Fruit fly (Drosophila melanogaster): ENCODE measurements around the gene Myo81F.
A peak's percentile ranks its signal among the peaks of the same experiment; 100 is the strongest.

Gene Myo81F

DNA sequence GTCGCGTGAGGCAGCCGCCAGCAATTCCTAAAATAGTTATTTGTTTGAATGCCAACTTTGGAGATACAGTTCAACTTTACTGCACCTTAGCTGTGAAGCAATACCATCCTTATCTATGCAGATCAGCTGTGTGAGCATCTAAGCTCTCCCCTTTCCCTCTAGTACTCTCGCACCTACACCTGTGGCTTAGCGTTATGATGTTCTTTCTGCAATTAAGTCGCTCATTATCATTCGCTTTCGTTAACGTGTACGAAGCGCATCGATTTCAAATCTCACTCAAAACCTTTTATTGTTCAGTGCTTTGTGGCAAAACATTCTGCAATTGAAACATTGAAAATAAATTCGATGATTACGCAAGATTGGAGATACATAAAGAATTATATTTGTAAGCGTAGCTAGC lies 888.7 kb downstream of the Myo81F start:
- TF ChIP-seq HLH4C (GFP tag; IDR thresholded peaks at IDR 0.05; ENCODE audit: partially characterized antibody): no peak
- TF ChIP-seq Ets65A (GFP tag): peak; percentile 92
- no peak for TF ChIP-seq rib (GFP tag; IDR thresholded peaks at IDR 0.05)
- no peak for TF ChIP-seq CG7786 (GFP tag; optimal IDR thresholded peaks at IDR 0.05)
- no peak for TF ChIP-seq Nf-YC (tag; optimal IDR thresholded peaks at IDR 0.05)
- TF ChIP-seq run (tag; optimal IDR thresholded peaks at IDR 0.05): no peak
- TF ChIP-seq Dip3 (GFP tag; optimal IDR thresholded peaks at IDR 0.05): no peak

DNA sequence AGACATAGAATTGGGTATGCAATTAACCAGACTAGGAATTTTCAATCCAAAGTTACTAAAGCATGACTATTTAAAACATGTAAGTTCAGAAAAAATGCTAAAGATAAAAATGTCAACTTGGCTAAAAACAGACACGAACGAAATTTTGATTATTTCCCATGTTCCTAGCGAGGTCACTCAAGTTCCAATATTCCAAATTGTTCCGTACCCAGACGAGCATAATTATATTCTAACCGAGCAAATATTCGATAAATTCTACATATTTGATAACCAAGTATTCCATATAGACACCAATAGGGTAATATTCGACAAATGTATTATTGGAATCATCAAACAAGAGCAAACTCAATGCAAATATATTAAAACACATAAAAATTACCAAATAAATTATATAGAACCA lies 1121.8 kb downstream of the Myo81F start:
- TF ChIP-seq CG1024 (GFP tag; IDR thresholded peaks at IDR 0.05): peak; percentile 58; the same call in 1 of the 2 replicates
- TF ChIP-seq CG30020 (tag; optimal IDR thresholded peaks at IDR 0.05): peak; percentile 53
- TF ChIP-seq CG1603 (tag; optimal IDR thresholded peaks at IDR 0.05): peak; percentile 73

DNA sequence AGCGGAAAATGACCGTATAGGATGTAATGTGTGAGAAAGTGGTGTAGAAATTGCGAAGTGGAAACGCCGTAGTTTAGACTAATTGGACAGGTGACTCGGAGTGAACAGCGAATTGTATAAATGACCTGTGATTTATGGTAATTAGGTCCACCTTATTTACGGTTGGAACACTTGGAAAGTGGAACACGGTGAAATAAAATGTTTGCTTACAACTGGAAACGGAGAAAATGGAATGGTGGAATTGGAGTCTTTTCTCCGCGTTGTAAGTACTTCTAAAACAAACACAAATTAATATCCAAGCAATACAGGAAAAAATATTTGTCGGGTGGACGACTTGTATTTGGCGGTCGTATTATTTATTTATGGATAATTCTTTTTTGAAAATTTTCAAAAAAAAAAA lies 1248.9 kb downstream of the Myo81F start:
- TF ChIP-seq ssp (GFP tag; IDR thresholded peaks at IDR 0.05) (peak; percentile 68), CG30020 (tag; optimal IDR thresholded peaks at IDR 0.05) (peak; percentile 65), CG1603 (tag; optimal IDR thresholded peaks at IDR 0.05) (peak; percentile 49), CG1024 (GFP tag; IDR thresholded peaks at IDR 0.05) (peak; percentile 63; the same call in 1 of the 2 replicates)

DNA sequence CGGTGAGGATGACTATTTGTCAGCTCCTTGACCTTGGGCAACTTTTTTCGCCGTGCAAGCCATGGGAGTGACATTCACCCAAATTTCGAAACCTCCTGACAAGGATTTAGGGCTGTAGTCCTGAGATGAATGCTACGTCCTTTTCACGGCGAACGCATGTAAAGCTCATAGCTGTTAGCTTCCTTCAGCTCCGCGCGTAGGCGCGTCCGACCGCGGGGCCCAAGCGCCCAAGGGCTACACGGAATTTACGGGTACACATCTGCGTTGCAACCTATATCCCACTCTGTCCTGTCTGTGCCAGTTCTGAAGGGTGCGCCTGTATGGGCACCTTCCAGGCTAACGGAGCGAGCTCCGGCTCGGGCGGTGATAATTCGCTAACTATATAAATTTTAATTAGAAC lies 1300.1 kb downstream of the Myo81F start:
- no peak for TF ChIP-seq CG10565 (GFP tag; optimal IDR thresholded peaks at IDR 0.05)
- no peak for TF ChIP-seq CG14860 (GFP tag; IDR thresholded peaks at IDR 0.05; ENCODE audit: partially characterized antibody)
- TF ChIP-seq Hr39 (optimal IDR thresholded peaks at IDR 0.05): peak; percentile 92
- TF ChIP-seq Fer2 (tag; optimal IDR thresholded peaks at IDR 0.05): no peak

- TF ChIP-seq ssp (GFP tag; IDR thresholded peaks at IDR 0.05): peak; percentile 59
- peak; percentile 60 for TF ChIP-seq CG1024 (GFP tag; IDR thresholded peaks at IDR 0.05)
These were observed 1461.2 kb downstream of the Myo81F start for dm6 chr3R:2028042-2028441.

DNA sequence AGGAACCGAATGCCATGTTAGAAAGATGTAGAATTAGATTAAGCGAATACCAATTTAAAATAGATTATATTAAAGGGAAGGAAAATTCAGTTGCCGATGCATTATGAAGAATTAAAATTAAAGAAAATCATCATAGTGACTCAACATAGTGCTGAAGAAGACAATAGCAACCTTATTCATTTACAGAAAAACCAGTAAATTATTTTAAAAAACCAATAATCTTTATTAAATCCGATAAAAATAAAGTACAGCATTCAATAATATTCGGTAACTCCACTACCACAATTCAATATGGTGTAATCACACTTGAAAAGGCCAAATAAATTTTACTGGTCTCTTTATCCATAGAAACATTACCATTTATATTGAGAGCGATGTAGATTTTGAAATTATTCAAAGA lies 1468.4 kb downstream of the Myo81F start:
- TF ChIP-seq CG1024 (GFP tag; IDR thresholded peaks at IDR 0.05): peak; percentile 65; the same call in 1 of the 2 replicates
- peak; percentile 89 for TF ChIP-seq ssp (GFP tag; IDR thresholded peaks at IDR 0.05)

dm6 chr3R:2039922-2040321 lies 1473.0 kb downstream of the Myo81F start:
- TF ChIP-seq CG1024 (GFP tag; IDR thresholded peaks at IDR 0.05) (peak; percentile 85), ssp (GFP tag; IDR thresholded peaks at IDR 0.05) (peak; percentile 58)

- TF ChIP-seq CG1024 (GFP tag; IDR thresholded peaks at IDR 0.05): peak; percentile 93
- peak; percentile 50; the same call in 1 of the 3 replicates for TF ChIP-seq CG7357 (GFP tag; IDR thresholded peaks at IDR 0.05)
- TF ChIP-seq ssp (GFP tag; IDR thresholded peaks at IDR 0.05): peak; percentile 78
These were observed 1497.7 kb downstream of the Myo81F start for dm6 chr3R:2064537-2064936.

- TF ChIP-seq CG1024 (GFP tag; IDR thresholded peaks at IDR 0.05): peak; percentile 97
- 0 out of 3 replicates have a peak, but pooled peaks have one; percentile 30 for TF ChIP-seq CG7357 (GFP tag; IDR thresholded peaks at IDR 0.05)
- TF ChIP-seq CG6791 (GFP tag; IDR thresholded peaks at IDR 0.05; ENCODE audit: partially characterized antibody): 0 out of 3 replicates have a peak, but pooled peaks have one; percentile 25
- TF ChIP-seq ssp (GFP tag; IDR thresholded peaks at IDR 0.05): peak; percentile 93
These were observed 1507.6 kb downstream of the Myo81F start for dm6 chr3R:2074469-2074868.

- peak; percentile 75 for TF ChIP-seq CG1603 (tag; optimal IDR thresholded peaks at IDR 0.05)
- TF ChIP-seq CG30020 (tag; optimal IDR thresholded peaks at IDR 0.05): peak; percentile 78
- TF ChIP-seq ssp (GFP tag; IDR thresholded peaks at IDR 0.05): peak; percentile 89
- peak; percentile 27 for TF ChIP-seq CG17802 (tag; optimal IDR thresholded peaks at IDR 0.05)
- TF ChIP-seq CG1024 (GFP tag; IDR thresholded peaks at IDR 0.05): peak; percentile 71; the same call in 1 of the 2 replicates
- TF ChIP-seq CG7839 (tag; optimal IDR thresholded peaks at IDR 0.05): no peak
These were observed 1544.1 kb downstream of the Myo81F start for dm6 chr3R:2110959-2111358.
